Fruit fly (Drosophila melanogaster) whole organism, embryonic: Measurements from ENCODE around the gene dls.

Experiments used
- CG1024 ChIP-seq: fragments of 200-800 bp; sonication (Bioruptor generic); IDR thresholded peaks from 2 replicates; pipeline ENCODE4 v1.3.6; 2022; ENCODE audit warnings: missing biosample characterization, missing genetic modification characterization
- CG10543 ChIP-seq: fragments of 200-800 bp; sonication (Bioruptor generic); optimal IDR thresholded peaks from 3 replicates; lab custom pipeline; 2017; ENCODE audit warnings: missing biosample characterization, mild to moderate bottlenecking, missing genetic modification characterization, moderate library complexity
- CG10979 ChIP-seq: fragments of 200-800 bp; sonication (Bioruptor generic); optimal IDR thresholded peaks from 2 replicates; lab custom pipeline; 2018; ENCODE audit warnings: missing biosample characterization, mild to moderate bottlenecking, missing genetic modification characterization, moderate library complexity
- CG11085 ChIP-seq: fragments of 200-800 bp; sonication (Bioruptor generic); IDR thresholded peaks from 2 replicates; pipeline ENCODE4 v1.3.6; 2022; ENCODE audit warnings: missing biosample characterization, missing genetic modification characterization
- CG11456 ChIP-seq: fragments of 200-800 bp; sonication (Bioruptor generic); IDR thresholded peaks from 3 replicates; pipeline ENCODE4 v1.3.6; 2022; ENCODE audit warnings: missing biosample characterization, missing genetic modification characterization
- CG11560 ChIP-seq: fragments of 200-800 bp; sonication (Bioruptor generic); IDR thresholded peaks from 3 replicates; pipeline ENCODE4 v1.3.6; 2022; ENCODE audit warnings: missing biosample characterization, missing genetic modification characterization
- CG11723 ChIP-seq: fragments of 200-800 bp; sonication (Bioruptor generic); optimal IDR thresholded peaks from 2 replicates; lab custom pipeline; 2017; ENCODE audit warnings: missing biosample characterization, mild to moderate bottlenecking, missing genetic modification characterization
- CG12155 ChIP-seq: fragments of 200-800 bp; sonication (Bioruptor generic); optimal IDR thresholded peaks from 3 replicates; lab custom pipeline; 2016; ENCODE audit warnings: missing biosample characterization, missing genetic modification characterization
- CG12744 ChIP-seq: fragments of 200-800 bp; sonication (Bioruptor generic); optimal IDR thresholded peaks from 2 replicates; lab custom pipeline; 2016; ENCODE audit warnings: missing biosample characterization, missing genetic modification characterization
- CG17361 ChIP-seq: fragments of 200-800 bp; sonication (Bioruptor generic); IDR thresholded peaks from 3 replicates; pipeline ENCODE4 v1.3.6; 2022; ENCODE audit warnings: missing biosample characterization, missing genetic modification characterization
- CG2199 ChIP-seq: fragments of 200-800 bp; sonication (Bioruptor generic); IDR thresholded peaks from 3 replicates; pipeline ENCODE4 v1.3.6; 2022; ENCODE audit warnings: missing biosample characterization, missing genetic modification characterization
- CG2875 ChIP-seq: fragments of 200-800 bp; sonication (Bioruptor generic); optimal IDR thresholded peaks from 2 replicates; lab custom pipeline; 2017; ENCODE audit warnings: missing biosample characterization, mild to moderate bottlenecking, missing genetic modification characterization, missing genetic modification reagents
- CG32772 ChIP-seq: fragments of 200-800 bp; sonication (Bioruptor generic); IDR thresholded peaks from 2 replicates; pipeline ENCODE4 v1.3.6; 2022; ENCODE audit warnings: missing biosample characterization, missing genetic modification characterization
- CG34376 ChIP-seq: fragments of 200-800 bp; sonication (Bioruptor generic); optimal IDR thresholded peaks from 2 replicates; lab custom pipeline; 2018; ENCODE audit warnings: missing biosample characterization, mild to moderate bottlenecking, missing genetic modification characterization
- CG3995 ChIP-seq: fragments of 200-800 bp; sonication (Bioruptor generic); optimal IDR thresholded peaks from 3 replicates; lab custom pipeline; 2016; ENCODE audit warnings: missing biosample characterization, missing genetic modification characterization
- CG7745 ChIP-seq: fragments of 200-800 bp; sonication (Bioruptor generic); optimal IDR thresholded peaks from 2 replicates; lab custom pipeline; 2018; ENCODE audit warnings: missing biosample characterization, mild to moderate bottlenecking, missing genetic modification characterization, moderate library complexity
- CG8359 ChIP-seq: fragments of 200-800 bp; sonication (Bioruptor generic); optimal IDR thresholded peaks from 2 replicates; lab custom pipeline; 2017; ENCODE audit warnings: missing biosample characterization, mild to moderate bottlenecking, missing genetic modification characterization, borderline replicate concordance
- CG9437 ChIP-seq: fragments of 200-800 bp; sonication (Bioruptor generic); optimal IDR thresholded peaks from 2 replicates; lab custom pipeline; 2018; ENCODE audit warnings: missing biosample characterization, mild to moderate bottlenecking, missing genetic modification characterization
- Doc3 ChIP-seq: fragments of 200-800 bp; sonication (Bioruptor generic); IDR thresholded peaks from 3 replicates; pipeline ENCODE4 v1.3.6; 2022; ENCODE audit warnings: missing biosample characterization, missing genetic modification characterization; ENCODE audit not compliant: partially characterized antibody
- ERR ChIP-seq: fragments of 200-800 bp; sonication (Bioruptor generic); optimal IDR thresholded peaks from 2 replicates; lab custom pipeline; 2016; ENCODE audit warnings: missing biosample characterization, missing genetic modification characterization
- Elba2 ChIP-seq: fragments of 200-800 bp; sonication (Bioruptor generic); optimal IDR thresholded peaks from 3 replicates; lab custom pipeline; 2016; ENCODE audit warnings: missing biosample characterization, missing genetic modification characterization
- GATAe ChIP-seq: fragments of 200-800 bp; sonication (Bioruptor generic); conservative IDR thresholded peaks from 2 replicates; pipeline ENCODE4 v1.3.6; 2022; ENCODE audit warnings: missing biosample characterization, missing genetic modification characterization
- Hey ChIP-seq: fragments of 200-800 bp; sonication (Bioruptor generic); optimal IDR thresholded peaks from 3 replicates; lab custom pipeline; 2018; ENCODE audit warnings: missing biosample characterization, mild to moderate bottlenecking, missing genetic modification characterization
- MBD-R2 ChIP-seq: fragments of 200-800 bp; sonication (Bioruptor generic); IDR thresholded peaks from 2 replicates; pipeline ENCODE4 v1.3.6; 2022; ENCODE audit warnings: missing biosample characterization, missing genetic modification characterization
- Myb ChIP-seq: fragments of 200-800 bp; sonication (Bioruptor generic); optimal IDR thresholded peaks from 2 replicates; lab custom pipeline; 2016; ENCODE audit warnings: missing biosample characterization, missing genetic modification characterization
- Nf-YB ChIP-seq: fragments of 200-800 bp; sonication (Bioruptor generic); optimal IDR thresholded peaks from 3 replicates; lab custom pipeline; 2019; ENCODE audit warnings: missing biosample characterization, mild to moderate bottlenecking, missing genetic modification characterization, moderate library complexity
- Side ChIP-seq: fragments of 200-800 bp; sonication (Bioruptor generic); optimal IDR thresholded peaks from 2 replicates; lab custom pipeline; 2016; ENCODE audit warnings: missing biosample characterization, missing genetic modification characterization
- Sry-δ ChIP-seq: fragments of 200-800 bp; sonication (Bioruptor generic); optimal IDR thresholded peaks from 2 replicates; lab custom pipeline; 2016; ENCODE audit warnings: missing biosample characterization, missing genetic modification characterization
- br ChIP-seq: fragments of >200 bp; optimal IDR thresholded peaks from 2 replicates; lab custom pipeline; 2017
- cad ChIP-seq: fragments of >200 bp; optimal IDR thresholded peaks from 2 replicates; lab custom pipeline; 2017; ENCODE audit warnings: missing biosample characterization, missing genetic modification characterization
- cwo ChIP-seq: fragments of 200-800 bp; sonication (Bioruptor generic); optimal IDR thresholded peaks from 3 replicates; lab custom pipeline; 2017; ENCODE audit warnings: missing biosample characterization, missing genetic modification characterization, mild to moderate bottlenecking, moderate library complexity, missing genetic modification reagents
- disco-r ChIP-seq: fragments of 200-800 bp; sonication (Bioruptor generic); optimal IDR thresholded peaks from 2 replicates; lab custom pipeline; 2016; ENCODE audit warnings: missing biosample characterization, missing genetic modification characterization
- dmrt99B ChIP-seq: fragments of 200-800 bp; sonication (Bioruptor generic); optimal IDR thresholded peaks from 2 replicates; lab custom pipeline; 2018; ENCODE audit warnings: missing biosample characterization, mild to moderate bottlenecking, missing genetic modification characterization, moderate library complexity
- dpn ChIP-seq, 2 experiments: fragments of 200-800 bp; sonication (Bioruptor generic); optimal IDR thresholded peaks; 3 replicates each; lab custom pipeline; 2016; ENCODE audit warnings: missing biosample characterization in 2 of 2, missing genetic modification characterization in 2 of 2
- grn ChIP-seq: fragments of 200-800 bp; sonication (Bioruptor generic); optimal IDR thresholded peaks from 3 replicates; lab custom pipeline; 2017; ENCODE audit warnings: missing biosample characterization, missing genetic modification characterization
- hkb ChIP-seq, 2 experiments: fragments of 200-800 bp in 1 of 2; fragments of >200 bp in 1 of 2; sonication (Bioruptor generic) in 1 of 2; IDR thresholded peaks in 1 of 2; optimal IDR thresholded peaks in 1 of 2; 2 replicates each; pipeline versions ENCODE4 v1.3.6 to Lab custom; 2017 to 2022; ENCODE audit warnings: missing biosample characterization in 1 of 2, missing genetic modification characterization in 1 of 2
- kay ChIP-seq: fragments of 200-800 bp; sonication (Bioruptor generic); optimal IDR thresholded peaks from 2 replicates; lab custom pipeline; 2016; ENCODE audit warnings: missing biosample characterization, missing genetic modification characterization
- nmo ChIP-seq: fragments of 200-800 bp; sonication (Bioruptor generic); optimal IDR thresholded peaks from 2 replicates; lab custom pipeline; 2018; ENCODE audit warnings: missing biosample characterization, mild to moderate bottlenecking, missing genetic modification characterization, moderate library complexity
- odd ChIP-seq: fragments of 200-800 bp; sonication (Bioruptor generic); optimal IDR thresholded peaks from 2 replicates; lab custom pipeline; 2017; ENCODE audit warnings: missing biosample characterization, mild to moderate bottlenecking, missing genetic modification characterization
- onecut ChIP-seq: fragments of 200-800 bp; sonication (Bioruptor generic); IDR thresholded peaks from 2 replicates; pipeline ENCODE4 v1.3.6; 2022; ENCODE audit warnings: missing biosample characterization, missing genetic modification characterization
- pan ChIP-seq, 4 experiments: fragments of >200 bp in 3 of 4; fragments of 200-800 bp in 1 of 4; sonication (Bioruptor generic) in 1 of 4; optimal IDR thresholded peaks in 3 of 4; IDR thresholded peaks in 1 of 4; 2 replicates each; pipeline versions ENCODE4 v1.3.6 to Lab custom; 2017 to 2022; ENCODE audit warnings: missing biosample characterization in 2 of 4, missing genetic modification characterization in 2 of 4, mixed read lengths in 1 of 4
- pzg ChIP-seq: fragments of 200-800 bp; sonication (Bioruptor generic); optimal IDR thresholded peaks from 3 replicates; lab custom pipeline; 2018; ENCODE audit warnings: missing biosample characterization, mild to moderate bottlenecking, missing genetic modification characterization, moderate library complexity
- ranshi ChIP-seq: fragments of 200-800 bp; sonication (Bioruptor generic); IDR thresholded peaks from 2 replicates; pipeline ENCODE4 v1.3.6; 2022; ENCODE audit warnings: missing biosample characterization, missing genetic modification characterization
- slbo ChIP-seq: fragments of 200-800 bp; sonication (Bioruptor generic); IDR thresholded peaks from 2 replicates; pipeline ENCODE4 v1.3.6; 2022; ENCODE audit warnings: missing biosample characterization, missing genetic modification characterization
- sna ChIP-seq: fragments of 200-800 bp; sonication (Bioruptor generic); IDR thresholded peaks from 2 replicates; pipeline ENCODE4 v1.3.6; 2022; ENCODE audit warnings: missing biosample characterization, missing genetic modification characterization; ENCODE audit not compliant: partially characterized antibody
- sob ChIP-seq: fragments of 200-800 bp; sonication (Bioruptor generic); IDR thresholded peaks from 2 replicates; pipeline ENCODE4 v1.3.6; 2022; ENCODE audit warnings: missing biosample characterization, missing genetic modification characterization
- toy ChIP-seq: fragments of 200-800 bp; sonication (Bioruptor generic); IDR thresholded peaks from 2 replicates; pipeline ENCODE4 v1.3.6; 2022; ENCODE audit warnings: missing biosample characterization, missing genetic modification characterization
- zen2 ChIP-seq: fragments of 200-800 bp; sonication (Bioruptor generic); IDR thresholded peaks from 3 replicates; pipeline ENCODE4 v1.3.6; 2022; ENCODE audit warnings: missing biosample characterization, missing genetic modification characterization; ENCODE audit not compliant: partially characterized antibody
- zf30C ChIP-seq: fragments of 200-800 bp; sonication (Bioruptor generic); optimal IDR thresholded peaks from 3 replicates; lab custom pipeline; 2018; ENCODE audit warnings: missing biosample characterization, mild to moderate bottlenecking, missing genetic modification characterization

Gene dls

DNA sequence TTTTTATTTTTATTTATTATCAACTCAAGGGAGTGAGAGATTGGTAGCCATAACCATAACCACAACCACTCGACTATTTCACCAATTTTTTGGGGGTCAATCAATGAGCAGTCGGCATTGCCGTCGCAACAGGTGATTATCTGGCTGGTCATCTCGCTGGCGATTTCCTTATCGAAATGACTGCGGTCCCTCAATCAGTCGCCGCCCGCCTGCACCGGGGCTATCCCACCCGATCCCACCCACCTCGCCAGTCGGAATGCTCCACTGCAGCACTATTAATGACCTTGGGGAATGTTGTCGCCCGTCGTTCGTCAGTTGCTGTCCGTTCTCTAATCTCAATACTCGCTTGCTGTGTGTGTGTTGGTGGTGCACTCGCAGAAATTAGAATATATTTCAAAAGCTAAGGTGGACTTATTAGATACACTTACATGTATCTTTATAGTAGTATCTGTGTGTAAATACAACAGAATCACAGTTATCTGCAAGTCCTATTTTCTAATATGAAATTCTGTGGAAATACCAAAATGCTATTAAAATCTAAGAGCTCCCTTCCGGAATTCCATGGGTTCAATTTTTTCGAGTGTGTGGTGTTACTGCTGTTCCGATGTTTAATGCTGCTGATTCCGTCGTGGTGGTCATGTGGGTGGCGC lies 40.6 kb upstream of the dls start (continued):
- TF ChIP-seq Elba2 (GFP tag; lab: Kevin White, UChicago) (no peak), CG11456 (GFP tag; lab: Robert Waterston, UW) (no peak), CG11723 (GFP tag; lab: Kevin White, UChicago) (peak; percentile 18), Sry-δ (peak; percentile 3), CG9437 (GFP tag; lab: Kevin White, UChicago) (peak; percentile 56), dmrt99B (tag; lab: Kevin White, UChicago) (peak; percentile 71), Side (peak; percentile 55), CG10543 (peak; percentile 53), grn (GFP tag; lab: Kevin White, UChicago) (peak; percentile 54), CG11085 (GFP tag; lab: Robert Waterston, UW) (no peak), Doc3 (GFP tag; lab: Robert Waterston, UW) (no peak), cad (no peak), CG12744 (GFP tag; lab: Kevin White, UChicago) (no peak), CG1024 (no peak), CG2199 (GFP tag; lab: Robert Waterston, UW) (no peak), MBD-R2 (peak; percentile 38; the same call in 1 of the 2 replicates), Hey (no peak), CG10979 (peak; percentile 49), nmo (GFP tag; lab: Kevin White, UChicago) (peak; percentile 69), CG2875 (GFP tag; lab: Kevin White, UChicago) (no peak), zf30C (GFP tag; lab: Kevin White, UChicago) (peak; percentile 57), Myb (GFP tag; lab: Kevin White, UChicago) (peak; percentile 43), onecut (GFP tag; lab: Robert Waterston, UW) (no peak; the same call in 1 of the 2 replicates), CG3995 (GFP tag; lab: Kevin White, UChicago) (peak; percentile 41), cwo (GFP tag; lab: Kevin White, UChicago) (peak; percentile 75), CG11560 (tag; lab: Robert Waterston, UW) (peak; percentile 45; the same call in 1 of the 3 replicates), dpn (GFP tag; optimal IDR thresholded peaks at IDR 0.05; lab: Kevin White, UChicago) (peak; percentile 55 to 62), slbo (GFP tag; lab: Robert Waterston, UW) (peak; percentile 65), odd (GFP tag; lab: Kevin White, UChicago) (no peak), Nf-YB (GFP tag; lab: Kevin White, UChicago) (peak; percentile 33), ranshi (0 out of 2 replicates have a peak, but pooled peaks have one; percentile 3), ERR (peak; percentile 69), CG32772 (GFP tag; lab: Robert Waterston, UW) (no peak), CG34376 (GFP tag; lab: Kevin White, UChicago) (peak; percentile 47), toy (GFP tag; lab: Robert Waterston, UW) (no peak), pan (optimal IDR thresholded peaks at IDR 0.05; lab: Kevin White, UChicago) (no peak), pan (GFP tag; optimal IDR thresholded peaks at IDR 0.05 in 1 of 2, IDR thresholded peaks at IDR 0.05 in 1 of 2) (peak in 1 of 2 experiments; percentile 57), pzg (GFP tag; lab: Kevin White, UChicago) (no peak), kay (GFP tag; lab: Kevin White, UChicago) (peak; percentile 34), hkb (optimal IDR thresholded peaks at IDR 0.05; lab: Kevin White, UChicago) (no peak), hkb (GFP tag; IDR thresholded peaks at IDR 0.05; lab: Robert Waterston, UW) (peak; percentile 38; the same call in 1 of the 2 replicates), GATAe (no peak; the same call in 1 of the 2 replicates), sna (no peak), CG17361 (peak; percentile 56; the same call in 2 of the 3 replicates), CG12155 (GFP tag; lab: Kevin White, UChicago) (peak; percentile 60), br (lab: Kevin White, UChicago) (no peak), CG7745 (no peak), zen2 (GFP tag; lab: Robert Waterston, UW) (no peak), CG8359 (GFP tag; lab: Kevin White, UChicago) (no peak), sob (GFP tag; lab: Robert Waterston, UW) (peak; percentile 54; the same call in 1 of the 2 replicates), disco-r (GFP tag; lab: Kevin White, UChicago) (peak; percentile 9)
